Worm (Caenorhabditis elegans) whole organism, young adult: ENCODE results near the gene mog-5.

Experiments used
- B0019.2 ChIP-seq: fragments of 200-800 bp; sonication (Bioruptor generic); conservative IDR thresholded peaks from 2 replicates; pipeline ENCODE4 v1.3.6; 2022; ENCODE audit warnings: missing genetic modification reagents, missing genetic modification characterization, missing compliant biosample characterization
- B0035.1 ChIP-seq: sonication (generic microtip); optimal IDR thresholded peaks from 2 replicates; lab custom pipeline; 2016; ENCODE audit warnings: missing genetic modification characterization, mild to moderate bottlenecking, missing compliant biosample characterization, missing genotype, missing genetic modification reagents
- C06A6.2 ChIP-seq: fragments of 200-800 bp; sonication (Bioruptor generic); conservative IDR thresholded peaks from 2 replicates; pipeline ENCODE4 v1.3.6; 2022; ENCODE audit warnings: missing genetic modification characterization, missing compliant biosample characterization
- F23B12.7 ChIP-seq: sonication (generic microtip); optimal IDR thresholded peaks from 2 replicates; lab custom pipeline; 2017; ENCODE audit warnings: missing genetic modification characterization, mild to moderate bottlenecking, missing compliant biosample characterization, antibody characterized with exemption, moderate library complexity; ENCODE audit not compliant: insufficient read depth
- F37B4.10 ChIP-seq: fragments of 200-800 bp; sonication (Bioruptor generic); IDR thresholded peaks from 2 replicates; pipeline ENCODE4 v1.3.6; 2022; ENCODE audit warnings: missing genetic modification characterization, missing compliant biosample characterization
- F39B2.1 ChIP-seq: fragments of 200-800 bp; sonication (Bioruptor generic); IDR thresholded peaks from 2 replicates; pipeline ENCODE4 v1.3.6; 2022; ENCODE audit warnings: missing genetic modification reagents, missing genetic modification characterization, missing compliant biosample characterization
- F49E8.2 ChIP-seq: sonication (generic microtip); optimal IDR thresholded peaks from 3 replicates; lab custom pipeline; 2017; ENCODE audit warnings: missing genetic modification characterization, mild to moderate bottlenecking, missing compliant biosample characterization, antibody characterized with exemption, moderate library complexity; ENCODE audit not compliant: insufficient read depth
- F52B5.7 ChIP-seq: sonication (generic microtip); optimal IDR thresholded peaks from 2 replicates; lab custom pipeline; 2016; ENCODE audit warnings: mild to moderate bottlenecking, missing genetic modification characterization, missing compliant biosample characterization
- F55B11.4 ChIP-seq: sonication (generic microtip); optimal IDR thresholded peaks from 2 replicates; lab custom pipeline; 2016; ENCODE audit warnings: missing compliant biosample characterization, missing genetic modification characterization, borderline replicate concordance; ENCODE audit not compliant: insufficient read depth
- Y53F4B.3 ChIP-seq: fragments of 200-800 bp; sonication (Bioruptor generic); IDR thresholded peaks from 2 replicates; pipeline ENCODE4 v1.3.6; 2022; ENCODE audit warnings: missing genetic modification reagents, missing genetic modification characterization, missing compliant biosample characterization
- Y56A3A.18 ChIP-seq: fragments of 200-800 bp; sonication (Bioruptor generic); IDR thresholded peaks from 2 replicates; pipeline ENCODE4 v1.3.6; 2022; ENCODE audit warnings: missing genetic modification reagents, missing genetic modification characterization, missing compliant biosample characterization
- Y79H2A.3 ChIP-seq: fragments of 200-800 bp; sonication (Bioruptor generic); conservative IDR thresholded peaks from 2 replicates; pipeline ENCODE4 v1.3.6; 2022; ENCODE audit warnings: missing genetic modification reagents, missing genetic modification characterization, missing compliant biosample characterization
- attf-3 ChIP-seq: fragments of 200-800 bp; sonication (Bioruptor generic); conservative IDR thresholded peaks from 2 replicates; pipeline ENCODE4 v1.3.6; 2022; ENCODE audit warnings: missing genetic modification reagents, missing genetic modification characterization, missing compliant biosample characterization
- attf-6 ChIP-seq: fragments of 200-800 bp; sonication (Bioruptor generic); IDR thresholded peaks from 2 replicates; pipeline ENCODE4 v1.3.6; 2022; ENCODE audit warnings: missing genetic modification reagents, missing genetic modification characterization, missing compliant biosample characterization
- bed-2 ChIP-seq: fragments of 200-800 bp; sonication (Bioruptor generic); IDR thresholded peaks from 2 replicates; pipeline ENCODE4 v1.3.6; 2022; ENCODE audit warnings: missing genetic modification reagents, missing genetic modification characterization, missing compliant biosample characterization
- ceh-100 ChIP-seq: fragments of 200-800 bp; sonication (Bioruptor generic); IDR thresholded peaks from 2 replicates; pipeline ENCODE4 v1.3.6; 2022; ENCODE audit warnings: missing genetic modification reagents, missing genetic modification characterization, missing compliant biosample characterization
- ceh-27 ChIP-seq: fragments of 200-800 bp; sonication (Bioruptor generic); optimal IDR thresholded peaks from 2 replicates; lab custom pipeline; 2018; ENCODE audit warnings: mild to moderate bottlenecking, missing genetic modification characterization, moderate library complexity, missing compliant biosample characterization
- ceh-91 ChIP-seq: fragments of 200-800 bp; sonication (Bioruptor generic); IDR thresholded peaks from 2 replicates; pipeline ENCODE4 v1.3.6; 2022; ENCODE audit warnings: missing genetic modification reagents, missing genetic modification characterization, missing compliant biosample characterization
- chd-7 ChIP-seq: sonication (generic microtip); optimal IDR thresholded peaks from 2 replicates; lab custom pipeline; 2016; ENCODE audit warnings: mild to moderate bottlenecking, missing genetic modification characterization, moderate library complexity, missing compliant biosample characterization
- dox-1 ChIP-seq: fragments of 200-800 bp; sonication (Bioruptor generic); IDR thresholded peaks from 2 replicates; pipeline ENCODE4 v1.3.6; 2022; ENCODE audit warnings: missing genetic modification reagents, missing genetic modification characterization, missing compliant biosample characterization
- dpl-1 ChIP-seq: fragments of 150-350 bp; optimal IDR thresholded peaks from 2 replicates; lab custom pipeline; 2014; ENCODE audit warnings: missing biosample characterization, missing genetic modification reagents, missing genetic modification characterization
- efl-1 ChIP-seq: fragments of 150-350 bp; optimal IDR thresholded peaks from 2 replicates; lab custom pipeline; 2014; ENCODE audit warnings: missing biosample characterization, missing genetic modification reagents, missing genetic modification characterization
- egl-18 ChIP-seq: fragments of 200-800 bp; sonication (Bioruptor generic); IDR thresholded peaks from 2 replicates; pipeline ENCODE4 v1.3.6; 2022; ENCODE audit warnings: missing genetic modification reagents, missing genetic modification characterization, missing compliant biosample characterization
- egrh-3 ChIP-seq: fragments of 200-800 bp; sonication (Bioruptor generic); IDR thresholded peaks from 2 replicates; pipeline ENCODE4 v1.3.6; 2022; ENCODE audit warnings: missing genetic modification reagents, missing genetic modification characterization, missing compliant biosample characterization
- ets-4 ChIP-seq: fragments of 200-800 bp; sonication (Bioruptor generic); optimal IDR thresholded peaks from 2 replicates; lab custom pipeline; 2018; ENCODE audit warnings: mild to moderate bottlenecking, missing genetic modification characterization, missing compliant biosample characterization
- him-1 ChIP-seq: sonication (generic microtip); optimal IDR thresholded peaks from 2 replicates; lab custom pipeline; 2016; ENCODE audit warnings: missing genotype, missing genetic modification reagents, missing genetic modification characterization, missing compliant biosample characterization
- hlh-26 ChIP-seq: fragments of 200-800 bp; sonication (Bioruptor generic); conservative IDR thresholded peaks from 2 replicates; pipeline ENCODE4 v1.3.6; 2022; ENCODE audit warnings: missing genetic modification reagents, missing genetic modification characterization, missing compliant biosample characterization
- hmg-1.2 ChIP-seq: fragments of 200-800 bp; sonication (Bioruptor generic); IDR thresholded peaks from 2 replicates; pipeline ENCODE4 v1.3.6; 2022; ENCODE audit warnings: missing genetic modification reagents, missing genetic modification characterization, missing compliant biosample characterization
- hsf-1 ChIP-seq: fragments of 200-800 bp; sonication (Bioruptor generic); IDR thresholded peaks from 2 replicates; pipeline ENCODE4 v1.3.6; 2022; ENCODE audit warnings: missing genetic modification reagents, missing genetic modification characterization, missing compliant biosample characterization
- lag-1 ChIP-seq: fragments of 200-800 bp; sonication (Bioruptor generic); IDR thresholded peaks from 2 replicates; pipeline ENCODE4 v1.3.6; 2022; ENCODE audit warnings: missing genetic modification reagents, missing genetic modification characterization, missing compliant biosample characterization
- let-607 ChIP-seq, 2 experiments: fragments of 200-800 bp in 1 of 2; sonication (Bioruptor generic) in 1 of 2; sonication (generic microtip) in 1 of 2; optimal IDR thresholded peaks; 2 replicates each; lab custom pipeline; 2016 to 2018; ENCODE audit warnings: mild to moderate bottlenecking in 2 of 2, missing compliant biosample characterization in 2 of 2, missing genetic modification characterization in 2 of 2, moderate library complexity in 2 of 2, missing genotype in 1 of 2
- lsl-1 ChIP-seq: fragments of 200-800 bp; sonication (Bioruptor generic); optimal IDR thresholded peaks from 2 replicates; lab custom pipeline; 2018; ENCODE audit warnings: mild to moderate bottlenecking, missing genetic modification characterization, moderate library complexity, missing compliant biosample characterization
- madf-3 ChIP-seq: fragments of 200-800 bp; sonication (Bioruptor generic); IDR thresholded peaks from 2 replicates; pipeline ENCODE4 v1.3.6; 2022; ENCODE audit warnings: missing genetic modification reagents, missing genetic modification characterization, missing compliant biosample characterization
- mes-4 ChIP-seq: sonication (generic microtip); optimal IDR thresholded peaks from 2 replicates; lab custom pipeline; 2016; ENCODE audit warnings: missing genotype, missing genetic modification characterization, missing compliant biosample characterization
- mxl-1 ChIP-seq: sonication (generic microtip); optimal IDR thresholded peaks from 2 replicates; lab custom pipeline; 2016; ENCODE audit warnings: missing genetic modification characterization, missing compliant biosample characterization
- nhr-179 ChIP-seq: sonication (generic microtip); optimal IDR thresholded peaks from 2 replicates; lab custom pipeline; 2016; ENCODE audit warnings: mild to moderate bottlenecking, missing genetic modification characterization, missing compliant biosample characterization
- nhr-80 ChIP-seq: sonication (generic microtip); optimal IDR thresholded peaks from 2 replicates; lab custom pipeline; 2016; ENCODE audit warnings: missing genetic modification characterization, missing compliant biosample characterization
- nhr-90 ChIP-seq: sonication (generic microtip); optimal IDR thresholded peaks from 2 replicates; lab custom pipeline; 2016; ENCODE audit warnings: missing genotype, mild to moderate bottlenecking, missing genetic modification characterization, missing compliant biosample characterization
- pbrm-1 ChIP-seq: fragments of 200-800 bp; sonication (Bioruptor generic); IDR thresholded peaks from 2 replicates; pipeline ENCODE4 v1.3.6; 2022; ENCODE audit warnings: missing genetic modification reagents, missing genetic modification characterization, missing compliant biosample characterization
- snpc-4 ChIP-seq, 5 experiments: fragments of 150-350 bp in 1 of 5; sonication (generic microtip) in 4 of 5; optimal IDR thresholded peaks; 2 replicates each; lab custom pipeline; 2014 to 2018; ENCODE audit warnings: missing genetic modification characterization in 5 of 5, missing biosample characterization in 3 of 5, antibody characterized with exemption in 2 of 5, mild to moderate bottlenecking in 2 of 5, missing compliant biosample characterization in 2 of 5, missing genotype in 2 of 5, moderate library complexity in 2 of 5, missing genetic modification reagents in 1 of 5
- tlf-1 ChIP-seq: fragments of 200-800 bp; sonication (Bioruptor generic); optimal IDR thresholded peaks from 2 replicates; lab custom pipeline; 2018; ENCODE audit warnings: mild to moderate bottlenecking, missing genetic modification characterization, missing compliant biosample characterization
- unc-130 ChIP-seq: sonication (generic microtip); optimal IDR thresholded peaks from 2 replicates; lab custom pipeline; 2016; ENCODE audit warnings: missing genetic modification reagents, missing genetic modification characterization, missing compliant biosample characterization
- zim-3 ChIP-seq: sonication (generic microtip); optimal IDR thresholded peaks from 2 replicates; lab custom pipeline; 2017; ENCODE audit warnings: mild to moderate bottlenecking, missing genetic modification characterization, moderate library complexity, missing compliant biosample characterization
- ztf-18 ChIP-seq: sonication (generic microtip); optimal IDR thresholded peaks from 2 replicates; lab custom pipeline; 2016; ENCODE audit warnings: missing genotype, mild to moderate bottlenecking, missing genetic modification characterization, missing compliant biosample characterization
- ztf-28 ChIP-seq: fragments of 200-800 bp; sonication (Bioruptor generic); IDR thresholded peaks from 2 replicates; pipeline ENCODE4 v1.3.6; 2022; ENCODE audit warnings: missing genetic modification reagents, missing genetic modification characterization, missing compliant biosample characterization
- ztf-3 ChIP-seq: fragments of 200-800 bp; sonication (Bioruptor generic); optimal IDR thresholded peaks from 2 replicates; lab custom pipeline; 2018; ENCODE audit warnings: mild to moderate bottlenecking, missing genetic modification characterization, missing compliant biosample characterization

mog-5 gene

DNA sequence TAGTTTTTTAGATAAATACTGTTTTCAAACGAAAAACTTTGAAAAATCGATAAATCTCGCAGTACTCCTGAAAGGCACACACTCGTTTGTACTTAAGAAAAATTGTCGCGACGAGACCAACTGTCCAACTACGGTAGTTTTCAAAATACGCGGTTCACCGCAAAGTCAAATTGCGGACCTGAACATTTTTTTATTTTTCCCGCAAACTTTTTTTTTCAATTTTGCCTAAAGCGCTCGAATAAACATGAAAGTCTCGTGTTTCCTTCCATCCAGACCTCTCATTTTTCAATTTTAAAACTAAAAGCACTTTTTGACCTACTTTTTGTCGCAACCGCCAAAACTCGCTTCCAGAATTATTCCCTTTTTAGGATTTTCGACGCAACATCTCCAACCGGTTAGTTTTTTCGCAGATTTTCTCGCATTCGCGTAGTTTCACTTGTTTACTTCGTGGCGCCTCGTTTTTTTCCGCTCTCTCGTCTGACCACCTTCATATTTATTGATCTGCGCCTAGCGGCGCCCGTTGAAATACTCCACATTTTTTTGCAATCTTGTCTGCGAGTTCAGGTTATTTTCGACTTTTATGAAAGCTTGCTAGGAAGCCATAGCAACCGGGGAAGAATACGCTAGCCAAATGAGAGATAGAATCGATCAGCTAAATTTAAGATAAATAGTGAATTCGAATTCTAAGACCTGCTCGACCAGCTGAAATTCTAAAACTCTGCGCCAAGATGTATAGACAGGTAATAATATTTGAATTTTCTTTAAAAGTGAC is 21.7 kb upstream of the mog-5 start, which contains the start of gene prdx-2:
TSS of gene prdx-2 (plus strand) at position 729 of the 772 bp plus-strand sequence.
- no peak for TF ChIP-seq egl-18 (GFP tag; lab: Robert Waterston, UW)
- TF ChIP-seq lag-1 (GFP tag; lab: Robert Waterston, UW), result no peak
- no peak for TF ChIP-seq F55B11.4 (tag; lab: Kevin White, UChicago)
- no peak for TF ChIP-seq nhr-90
- TF ChIP-seq ztf-18 (tag; lab: Kevin White, UChicago), result peak; percentile 22
- TF ChIP-seq Y79H2A.3 (GFP tag; lab: Robert Waterston, UW), result no peak
- TF ChIP-seq attf-6 (GFP tag; lab: Robert Waterston, UW), result peak; percentile 68; the same call in 1 of the 2 replicates
- peak; percentile 82 for TF ChIP-seq dox-1 (GFP tag; lab: Robert Waterston, UW)
- no peak for TF ChIP-seq bed-2 (GFP tag; lab: Robert Waterston, UW)
- TF ChIP-seq F37B4.10 (GFP tag; lab: Robert Waterston, UW), result no peak
- TF ChIP-seq ztf-3 (GFP tag; lab: Kevin White, UChicago), result no peak
- no peak for TF ChIP-seq zim-3
- TF ChIP-seq C06A6.2 (GFP tag; lab: Robert Waterston, UW), result no peak
- TF ChIP-seq B0019.2, result peak; percentile 73
- TF ChIP-seq pbrm-1, result peak; percentile 68; the same call in 1 of the 2 replicates
- peak; percentile 37 for TF ChIP-seq unc-130
- TF ChIP-seq tlf-1 (GFP tag; lab: Kevin White, UChicago), result peak; percentile 81
- TF ChIP-seq lsl-1 (GFP tag; lab: Kevin White, UChicago), result peak; percentile 98
- no peak for TF ChIP-seq ceh-27 (GFP tag; lab: Kevin White, UChicago)
- no peak for TF ChIP-seq Y56A3A.18
- no peak for TF ChIP-seq Y53F4B.3 (GFP tag; lab: Robert Waterston, UW)
- no peak for TF ChIP-seq nhr-80 (tag; lab: Kevin White, UChicago)
- no peak for TF ChIP-seq mes-4 (tag; lab: Kevin White, UChicago)
- no peak for TF ChIP-seq F39B2.1 (GFP tag; lab: Robert Waterston, UW)
- TF ChIP-seq B0035.1 (tag; lab: Kevin White, UChicago), result no peak
- no peak for TF ChIP-seq let-607 (tag; optimal IDR thresholded peaks at IDR 0.05; lab: Kevin White, UChicago)
- TF ChIP-seq hlh-26 (GFP tag; lab: Robert Waterston, UW), result no peak
- no peak for TF ChIP-seq egrh-3 (GFP tag; lab: Robert Waterston, UW)
- 0 out of 2 replicates have a peak, but pooled peaks have one; percentile 4 for TF ChIP-seq ztf-28 (GFP tag; lab: Robert Waterston, UW)
- TF ChIP-seq attf-3, result no peak
- TF ChIP-seq efl-1 (GFP tag; lab: Kevin White, UChicago), result peak; percentile 87
- TF ChIP-seq snpc-4 (GFP tag; optimal IDR thresholded peaks at IDR 0.05; lab: Kevin White, UChicago), result no peak
- TF ChIP-seq snpc-4 (tag; optimal IDR thresholded peaks at IDR 0.05; lab: Kevin White, UChicago), result no peak
- TF ChIP-seq mxl-1, result no peak
- TF ChIP-seq chd-7, result no peak
- peak; percentile 86; the same call in 1 of the 2 replicates for TF ChIP-seq madf-3 (GFP tag; lab: Robert Waterston, UW)
- no peak for TF ChIP-seq F23B12.7 (tag; lab: Kevin White, UChicago)
- no peak for TF ChIP-seq ceh-100
- no peak for TF ChIP-seq nhr-179 (tag; lab: Kevin White, UChicago)
- TF ChIP-seq hsf-1, result peak; percentile 74
- peak; percentile 16 for TF ChIP-seq F49E8.2
- TF ChIP-seq ets-4 (GFP tag; lab: Kevin White, UChicago), result no peak
- TF ChIP-seq hmg-1.2 (GFP tag; lab: Robert Waterston, UW), result peak; percentile 14; the same call in 1 of the 2 replicates
- TF ChIP-seq him-1 (tag; lab: Kevin White, UChicago), result peak; percentile 25
- peak; percentile 94 for TF ChIP-seq ceh-91 (GFP tag; lab: Robert Waterston, UW)
- TF ChIP-seq dpl-1 (GFP tag; lab: Kevin White, UChicago), result peak; percentile 77
- TF ChIP-seq F52B5.7, result no peak
